Worm (Caenorhabditis elegans) whole organism, late embryonic: ENCODE measurements around the gene math-14.

Experiments
- C08G9.2 ChIP-seq: sonication (generic microtip); optimal IDR thresholded peaks from 2 replicates; lab custom pipeline; 2016; ENCODE audit warnings: mild to moderate bottlenecking, missing genetic modification characterization, moderate library complexity, missing compliant biosample characterization
- C38D4.7 ChIP-seq: fragments of 200-800 bp; sonication (Bioruptor generic); optimal IDR thresholded peaks from 2 replicates; lab custom pipeline; 2018; ENCODE audit warnings: mild to moderate bottlenecking, missing genetic modification characterization, moderate library complexity, missing compliant biosample characterization
- K02D7.2 ChIP-seq: sonication (generic microtip); optimal IDR thresholded peaks from 2 replicates; lab custom pipeline; 2017; ENCODE audit warnings: mild to moderate bottlenecking, missing genetic modification characterization, missing compliant biosample characterization
- K09A11.1 ChIP-seq: sonication (generic microtip); optimal IDR thresholded peaks from 2 replicates; lab custom pipeline; 2017; ENCODE audit warnings: antibody characterized with exemption, mild to moderate bottlenecking, missing genetic modification characterization, missing compliant biosample characterization; ENCODE audit not compliant: insufficient read depth
- T23F11.4 ChIP-seq: fragments of 200-800 bp; sonication (Bioruptor generic); optimal IDR thresholded peaks from 2 replicates; lab custom pipeline; 2018; ENCODE audit warnings: mild to moderate bottlenecking, missing genetic modification characterization, missing compliant biosample characterization
- ahr-1 ChIP-seq: sonication (generic microtip); optimal IDR thresholded peaks from 2 replicates; lab custom pipeline; 2016; ENCODE audit warnings: missing genetic modification characterization, missing compliant biosample characterization
- ama-1 ChIP-seq: fragments of 150-350 bp; optimal IDR thresholded peaks from 2 replicates; lab custom pipeline; 2014
- ceh-18 ChIP-seq: sonication (generic microtip); optimal IDR thresholded peaks from 2 replicates; lab custom pipeline; 2016; ENCODE audit warnings: missing genetic modification characterization, missing compliant biosample characterization
- ceh-2 ChIP-seq: sonication (generic microtip); optimal IDR thresholded peaks from 2 replicates; lab custom pipeline; 2016; ENCODE audit warnings: missing genotype, missing genetic modification characterization, missing compliant biosample characterization
- ceh-24 ChIP-seq: sonication (generic microtip); optimal IDR thresholded peaks from 2 replicates; lab custom pipeline; 2016; ENCODE audit warnings: mild to moderate bottlenecking, missing genetic modification characterization, missing compliant biosample characterization
- ceh-30 ChIP-seq: fragments of 150-350 bp; optimal IDR thresholded peaks from 2 replicates; lab custom pipeline; 2014; ENCODE audit warnings: missing biosample characterization, missing genetic modification characterization
- ceh-31 ChIP-seq: sonication (generic microtip); optimal IDR thresholded peaks from 2 replicates; lab custom pipeline; 2016; ENCODE audit warnings: missing genetic modification characterization, missing compliant biosample characterization
- ceh-45 ChIP-seq: fragments of 200-800 bp; sonication (Bioruptor generic); IDR thresholded peaks from 2 replicates; pipeline ENCODE4 v1.3.6; 2022; ENCODE audit warnings: missing genetic modification reagents, missing genetic modification characterization, missing compliant biosample characterization
- ceh-48 ChIP-seq: sonication (generic microtip); optimal IDR thresholded peaks from 2 replicates; lab custom pipeline; 2016; ENCODE audit warnings: missing genetic modification characterization, inconsistent platforms, missing compliant biosample characterization
- ceh-6 ChIP-seq: fragments of 200-800 bp; sonication (Bioruptor generic); optimal IDR thresholded peaks from 2 replicates; lab custom pipeline; 2018; ENCODE audit warnings: mild to moderate bottlenecking, missing genetic modification characterization, missing compliant biosample characterization
- ceh-9 ChIP-seq: sonication (generic microtip); optimal IDR thresholded peaks from 2 replicates; lab custom pipeline; 2016; ENCODE audit warnings: mild to moderate bottlenecking, missing genetic modification characterization, inconsistent platforms, missing compliant biosample characterization
- che-1 ChIP-seq: sonication (generic microtip); optimal IDR thresholded peaks from 2 replicates; lab custom pipeline; 2016; ENCODE audit warnings: mild to moderate bottlenecking, missing genetic modification characterization, missing compliant biosample characterization
- dmd-4 ChIP-seq: sonication (generic microtip); optimal IDR thresholded peaks from 2 replicates; lab custom pipeline; 2016; ENCODE audit warnings: borderline replicate concordance, missing genetic modification characterization, missing compliant biosample characterization
- dve-1 ChIP-seq: sonication (generic microtip); optimal IDR thresholded peaks from 2 replicates; lab custom pipeline; 2017; ENCODE audit warnings: antibody characterized with exemption, mild to moderate bottlenecking, missing genetic modification characterization, missing compliant biosample characterization
- elt-2 ChIP-seq: sonication (generic microtip); optimal IDR thresholded peaks from 2 replicates; lab custom pipeline; 2016; ENCODE audit warnings: missing genetic modification reagents, missing genetic modification characterization, missing compliant biosample characterization
- elt-4 ChIP-seq: sonication (generic microtip); optimal IDR thresholded peaks from 2 replicates; lab custom pipeline; 2016; ENCODE audit warnings: missing genetic modification characterization, missing compliant biosample characterization
- fkh-10 ChIP-seq: fragments of 150-350 bp; optimal IDR thresholded peaks from 2 replicates; lab custom pipeline; 2014; ENCODE audit warnings: missing biosample characterization, missing genetic modification reagents, missing genetic modification characterization
- fkh-6 ChIP-seq: sonication (generic microtip); optimal IDR thresholded peaks from 2 replicates; lab custom pipeline; 2016; ENCODE audit warnings: missing genetic modification characterization, missing compliant biosample characterization
- hlh-13 ChIP-seq: fragments of 200-800 bp; sonication (Bioruptor generic); optimal IDR thresholded peaks from 2 replicates; lab custom pipeline; 2018; ENCODE audit warnings: mild to moderate bottlenecking, missing genetic modification characterization, missing compliant biosample characterization
- hlh-30 ChIP-seq: sonication (generic microtip); optimal IDR thresholded peaks from 2 replicates; lab custom pipeline; 2017; ENCODE audit warnings: antibody characterized with exemption, missing genetic modification characterization, missing compliant biosample characterization; ENCODE audit not compliant: insufficient read depth
- hlh-6 ChIP-seq: sonication (generic microtip); optimal IDR thresholded peaks from 2 replicates; lab custom pipeline; 2016; ENCODE audit warnings: missing genotype, missing genetic modification characterization, missing compliant biosample characterization
- hlh-8 ChIP-seq: sonication (generic microtip); optimal IDR thresholded peaks from 2 replicates; lab custom pipeline; 2016; ENCODE audit warnings: missing genotype, missing genetic modification characterization, missing compliant biosample characterization
- lim-6 ChIP-seq: sonication (generic microtip); optimal IDR thresholded peaks from 2 replicates; lab custom pipeline; 2016; ENCODE audit warnings: missing genetic modification characterization, missing compliant biosample characterization
- mec-3 ChIP-seq: sonication (generic microtip); optimal IDR thresholded peaks from 2 replicates; lab custom pipeline; 2016; ENCODE audit warnings: borderline replicate concordance, missing genetic modification characterization, missing compliant biosample characterization
- nfya-1 ChIP-seq: sonication (generic microtip); optimal IDR thresholded peaks from 2 replicates; lab custom pipeline; 2017; ENCODE audit warnings: missing genetic modification characterization, mild to moderate bottlenecking, missing compliant biosample characterization, antibody characterized with exemption, moderate library complexity
- npax-4 ChIP-seq: sonication (generic microtip); optimal IDR thresholded peaks from 2 replicates; lab custom pipeline; 2016; ENCODE audit warnings: missing genetic modification characterization, missing compliant biosample characterization
- odd-2 ChIP-seq: sonication (generic microtip); optimal IDR thresholded peaks from 2 replicates; lab custom pipeline; 2017; ENCODE audit warnings: antibody characterized with exemption, mild to moderate bottlenecking, missing genetic modification characterization, missing compliant biosample characterization
- pag-3 ChIP-seq: sonication (generic microtip); optimal IDR thresholded peaks from 2 replicates; lab custom pipeline; 2016; ENCODE audit warnings: missing compliant biosample characterization, missing genetic modification characterization, borderline replicate concordance
- pha-4 ChIP-seq: fragments of 150-350 bp; optimal IDR thresholded peaks from 2 replicates; lab custom pipeline; 2018; ENCODE audit warnings: missing biosample characterization, missing genetic modification reagents, missing genetic modification characterization
- pqm-1 ChIP-seq: sonication (generic microtip); optimal IDR thresholded peaks from 2 replicates; lab custom pipeline; 2016; ENCODE audit warnings: missing genetic modification characterization, missing compliant biosample characterization
- ref-2 ChIP-seq: sonication (generic microtip); optimal IDR thresholded peaks from 2 replicates; lab custom pipeline; 2016; ENCODE audit warnings: missing genetic modification characterization, missing compliant biosample characterization
- rnt-1 ChIP-seq: sonication (generic microtip); optimal IDR thresholded peaks from 2 replicates; lab custom pipeline; 2016; ENCODE audit warnings: missing genetic modification characterization, missing compliant biosample characterization
- sox-4 ChIP-seq: sonication (generic microtip); optimal IDR thresholded peaks from 2 replicates; lab custom pipeline; 2017; ENCODE audit warnings: mild to moderate bottlenecking, missing genetic modification characterization, inconsistent platforms, missing compliant biosample characterization
- syd-9 ChIP-seq: sonication (generic microtip); optimal IDR thresholded peaks from 2 replicates; lab custom pipeline; 2016; ENCODE audit warnings: mild to moderate bottlenecking, missing genetic modification characterization, moderate library complexity, missing compliant biosample characterization
- tbx-2 ChIP-seq: sonication (generic microtip); optimal IDR thresholded peaks from 2 replicates; lab custom pipeline; 2016; ENCODE audit warnings: missing genetic modification characterization, missing compliant biosample characterization
- ttx-3 ChIP-seq: sonication (generic microtip); optimal IDR thresholded peaks from 2 replicates; lab custom pipeline; 2016; ENCODE audit warnings: missing genetic modification reagents, missing genetic modification characterization, missing compliant biosample characterization

The math-14 gene

DNA sequence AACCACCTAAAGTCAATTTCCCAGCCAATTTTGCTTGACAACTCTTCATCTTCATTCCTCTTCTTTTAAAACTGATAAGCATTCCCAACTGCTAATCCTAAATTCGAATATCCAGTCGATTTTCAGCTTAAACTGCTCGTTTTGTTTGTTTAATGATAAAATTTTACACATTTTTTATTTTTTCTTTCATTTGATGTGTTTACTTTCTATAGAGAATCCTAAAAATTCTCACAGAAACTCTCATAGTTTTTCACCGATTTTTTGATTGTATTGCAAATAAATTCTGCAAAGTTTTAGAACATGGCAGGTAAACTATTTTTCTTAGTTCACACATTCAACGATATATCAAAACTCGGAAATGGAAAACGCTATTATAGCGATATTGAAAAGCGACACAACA lies 26.5 kb downstream of the math-14 start, which contains the start of gene math-25:
math-25 (plus strand) TSS at position 301 of the 400 bp plus-strand sequence.
- TF ChIP-seq C08G9.2 (tag; lab: Kevin White, UChicago) (no peak), ceh-6 (GFP tag; lab: Kevin White, UChicago) (no peak), ttx-3 (tag; lab: Kevin White, UChicago) (no peak), hlh-6 (tag; lab: Kevin White, UChicago) (no peak), odd-2 (tag; lab: Kevin White, UChicago) (no peak), ceh-18 (tag; lab: Kevin White, UChicago) (no peak), elt-4 (no peak), hlh-13 (GFP tag; lab: Kevin White, UChicago) (no peak), dmd-4 (no peak), npax-4 (tag; lab: Kevin White, UChicago) (no peak)

DNA sequence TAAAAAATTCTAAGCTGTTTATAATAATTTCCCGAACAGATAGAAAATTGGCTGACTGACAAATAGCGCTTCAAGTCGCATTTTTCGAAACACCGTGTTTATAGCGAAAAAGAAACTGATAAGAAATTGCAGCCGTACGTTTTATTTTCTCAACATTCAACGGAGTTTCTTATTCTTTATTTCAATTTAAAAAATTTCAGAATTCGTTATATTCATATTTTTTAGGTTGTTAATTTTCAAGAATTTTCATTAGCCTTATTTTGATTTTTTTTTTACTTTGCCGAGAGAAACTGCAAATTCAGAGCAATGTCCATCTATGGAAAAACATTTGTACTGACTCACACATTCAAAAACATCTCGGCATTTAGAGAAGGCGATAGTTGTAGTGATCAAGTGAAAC lies 28.7 kb downstream of the math-14 start, which contains the start of gene C46F9.6:
C46F9.6 (plus strand) TSS at position 301 of the 400 bp plus-strand sequence.
- TF ChIP-seq pha-4 (no peak), rnt-1 (tag; lab: Kevin White, UChicago) (no peak), hlh-8 (tag; lab: Kevin White, UChicago) (no peak), npax-4 (tag; lab: Kevin White, UChicago) (no peak), ceh-24 (tag; lab: Kevin White, UChicago) (no peak), ceh-6 (GFP tag; lab: Kevin White, UChicago) (no peak), sox-4 (no peak), hlh-6 (tag; lab: Kevin White, UChicago) (no peak), pag-3 (tag; lab: Kevin White, UChicago) (no peak), syd-9 (tag; lab: Kevin White, UChicago) (no peak), ama-1 (lab: Kevin White, UChicago) (no peak), fkh-10 (GFP tag; lab: Kevin White, UChicago) (no peak), lim-6 (no peak), ceh-30 (tag; lab: Kevin White, UChicago) (no peak), mec-3 (tag; lab: Kevin White, UChicago) (no peak), che-1 (no peak), ttx-3 (tag; lab: Kevin White, UChicago) (no peak), T23F11.4 (GFP tag; lab: Kevin White, UChicago) (no peak), ceh-48 (tag; lab: Kevin White, UChicago) (no peak)

DNA sequence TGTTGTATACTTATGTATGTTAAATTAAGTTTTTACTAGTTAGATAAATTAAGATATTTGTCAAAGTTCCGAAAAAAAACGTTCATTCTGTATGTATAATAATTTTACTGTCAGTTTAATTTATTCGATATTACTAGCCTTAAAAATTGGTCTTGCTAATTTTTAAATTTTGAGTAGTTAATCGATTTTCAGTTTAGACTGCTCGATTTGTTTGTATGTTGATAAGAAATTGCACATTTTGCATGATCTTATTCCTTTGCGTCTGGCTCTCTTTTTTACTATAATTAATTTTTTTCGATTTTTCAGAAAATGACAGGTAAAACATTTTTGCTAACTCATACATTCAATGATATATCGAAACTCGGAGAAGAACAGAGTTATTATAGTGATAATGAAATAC lies 30.7 kb downstream of the math-14 start, which contains the start of gene math-24:
math-24 (plus strand) TSS at position 301 of the 400 bp plus-strand sequence.
- TF ChIP-seq K09A11.1 (tag; lab: Kevin White, UChicago) = no peak
- no peak for TF ChIP-seq elt-2 (tag; lab: Kevin White, UChicago)
- no peak for TF ChIP-seq pqm-1 (tag; lab: Kevin White, UChicago)
- TF ChIP-seq ceh-45 (GFP tag; lab: Robert Waterston, UW) = no peak
- no peak for TF ChIP-seq ahr-1 (tag; lab: Kevin White, UChicago)
- no peak for TF ChIP-seq fkh-6
- TF ChIP-seq ceh-9 (tag; lab: Kevin White, UChicago) = no peak
- no peak for TF ChIP-seq hlh-30 (tag; lab: Kevin White, UChicago)
- no peak for TF ChIP-seq ceh-30 (tag; lab: Kevin White, UChicago)
- TF ChIP-seq ceh-31 = no peak
- TF ChIP-seq ama-1 (lab: Kevin White, UChicago) = no peak
- TF ChIP-seq hlh-13 (GFP tag; lab: Kevin White, UChicago) = no peak
- no peak for TF ChIP-seq npax-4 (tag; lab: Kevin White, UChicago)
- TF ChIP-seq dve-1 (tag; lab: Kevin White, UChicago) = no peak
- TF ChIP-seq C38D4.7 (GFP tag; lab: Kevin White, UChicago) = no peak
- no peak for TF ChIP-seq tbx-2 (tag; lab: Kevin White, UChicago)
- no peak for TF ChIP-seq ref-2 (tag; lab: Kevin White, UChicago)
- TF ChIP-seq ceh-2 = no peak
- TF ChIP-seq K02D7.2 (tag; lab: Kevin White, UChicago) = no peak
- no peak for TF ChIP-seq nfya-1 (tag; lab: Kevin White, UChicago)
